Fruit fly (Drosophila melanogaster) whole organism, embryonic: ENCODE data around the gene nompC.

Experiments used
- CG10147 ChIP-seq: fragments of 200-800 bp; sonication (Bioruptor generic); optimal IDR thresholded peaks from 2 replicates; lab custom pipeline; 2019; ENCODE audit warnings: missing biosample characterization, mild to moderate bottlenecking, missing genetic modification characterization, moderate library complexity
- CG1024 ChIP-seq: fragments of 200-800 bp; sonication (Bioruptor generic); IDR thresholded peaks from 2 replicates; pipeline ENCODE4 v1.3.6; 2022; ENCODE audit warnings: missing biosample characterization, missing genetic modification characterization
- CG11696 ChIP-seq: fragments of 200-800 bp; sonication (Bioruptor generic); IDR thresholded peaks from 2 replicates; pipeline ENCODE4 v1.3.6; 2022; ENCODE audit warnings: missing biosample characterization, missing genetic modification characterization
- CG12071 ChIP-seq: fragments of 200-800 bp; sonication (Bioruptor generic); optimal IDR thresholded peaks from 3 replicates; lab custom pipeline; 2018; ENCODE audit warnings: missing biosample characterization, mild to moderate bottlenecking, missing genetic modification characterization
- CG12155 ChIP-seq: fragments of 200-800 bp; sonication (Bioruptor generic); optimal IDR thresholded peaks from 3 replicates; lab custom pipeline; 2016; ENCODE audit warnings: missing biosample characterization, missing genetic modification characterization
- CG13123 ChIP-seq: fragments of 200-800 bp; sonication (Bioruptor generic); optimal IDR thresholded peaks from 2 replicates; lab custom pipeline; 2016; ENCODE audit warnings: missing biosample characterization, missing genetic modification characterization
- CG15601 ChIP-seq: fragments of 200-800 bp; sonication (Bioruptor generic); optimal IDR thresholded peaks from 3 replicates; lab custom pipeline; 2019; ENCODE audit warnings: missing biosample characterization, mild to moderate bottlenecking, missing genetic modification characterization, moderate library complexity
- CG15696 ChIP-seq: fragments of 200-800 bp; sonication (Bioruptor generic); optimal IDR thresholded peaks from 2 replicates; lab custom pipeline; 2019; ENCODE audit warnings: missing biosample characterization, mild to moderate bottlenecking, missing genetic modification characterization, moderate library complexity
- CG16779 ChIP-seq: fragments of 200-800 bp; sonication (Bioruptor generic); IDR thresholded peaks from 2 replicates; pipeline ENCODE4 v1.3.6; 2022; ENCODE audit warnings: missing biosample characterization, missing genetic modification characterization
- CG18619 ChIP-seq: fragments of 200-800 bp; sonication (Bioruptor generic); optimal IDR thresholded peaks from 3 replicates; lab custom pipeline; 2017; ENCODE audit warnings: missing biosample characterization, mild to moderate bottlenecking, missing genetic modification characterization
- CG31224 ChIP-seq: fragments of 200-800 bp; sonication (Bioruptor generic); IDR thresholded peaks from 2 replicates; pipeline ENCODE4 v1.3.6; 2022; ENCODE audit warnings: missing biosample characterization, missing genetic modification characterization
- CG4360 ChIP-seq: fragments of 200-800 bp; sonication (Bioruptor generic); IDR thresholded peaks from 2 replicates; pipeline ENCODE4 v1.3.6; 2022; ENCODE audit warnings: missing biosample characterization, missing genetic modification characterization
- CG4404 ChIP-seq: fragments of 200-800 bp; sonication (Bioruptor generic); IDR thresholded peaks from 2 replicates; pipeline ENCODE4 v1.3.6; 2022; ENCODE audit warnings: missing biosample characterization, missing genetic modification characterization
- CG4707 ChIP-seq: fragments of 200-800 bp; sonication (Bioruptor generic); optimal IDR thresholded peaks from 2 replicates; lab custom pipeline; 2018; ENCODE audit warnings: missing biosample characterization, mild to moderate bottlenecking, missing genetic modification characterization, moderate library complexity
- CG7357 ChIP-seq: fragments of 200-800 bp; sonication (Bioruptor generic); IDR thresholded peaks from 3 replicates; pipeline ENCODE4 v1.3.6; 2022; ENCODE audit warnings: missing biosample characterization, missing genetic modification characterization
- CG7987 ChIP-seq: fragments of 200-800 bp; sonication (Bioruptor generic); optimal IDR thresholded peaks from 2 replicates; lab custom pipeline; 2018; ENCODE audit warnings: missing biosample characterization, mild to moderate bottlenecking, missing genetic modification characterization, moderate library complexity
- CG8089 ChIP-seq: fragments of 200-800 bp; sonication (Bioruptor generic); optimal IDR thresholded peaks from 3 replicates; lab custom pipeline; 2016; ENCODE audit warnings: missing biosample characterization, missing genetic modification characterization
- D ChIP-seq, 2 experiments: fragments of 200-800 bp in 1 of 2; fragments of >200 bp in 1 of 2; sonication (Bioruptor generic) in 1 of 2; optimal IDR thresholded peaks; 2 replicates in 1 of 2; 3 replicates in 1 of 2; lab custom pipeline; 2017; ENCODE audit warnings: mild to moderate bottlenecking in 1 of 2, missing biosample characterization in 1 of 2, missing genetic modification characterization in 1 of 2, missing genetic modification reagents in 1 of 2
- D19A ChIP-seq: fragments of 200-800 bp; optimal IDR thresholded peaks from 3 replicates; lab custom pipeline; 2019; ENCODE audit warnings: missing biosample characterization, mild to moderate bottlenecking, missing genetic modification characterization, moderate library complexity
- Deaf1 ChIP-seq: fragments of 200-800 bp; optimal IDR thresholded peaks from 3 replicates; lab custom pipeline; 2019; ENCODE audit warnings: missing biosample characterization, mild to moderate bottlenecking, missing genetic modification characterization, moderate library complexity
- Hey ChIP-seq: fragments of 200-800 bp; sonication (Bioruptor generic); optimal IDR thresholded peaks from 3 replicates; lab custom pipeline; 2018; ENCODE audit warnings: missing biosample characterization, mild to moderate bottlenecking, missing genetic modification characterization
- HmgZ ChIP-seq: fragments of 200-800 bp; sonication (Bioruptor generic); optimal IDR thresholded peaks from 2 replicates; lab custom pipeline; 2018; ENCODE audit warnings: missing biosample characterization, mild to moderate bottlenecking, missing genetic modification characterization
- Hr78 ChIP-seq, 2 experiments: fragments of 200-800 bp in 1 of 2; fragments of >200 bp in 1 of 2; sonication (Bioruptor generic) in 1 of 2; optimal IDR thresholded peaks; 2 replicates each; lab custom pipeline; 2017 to 2019; ENCODE audit warnings: missing biosample characterization in 2 of 2, missing genetic modification characterization in 2 of 2, mild to moderate bottlenecking in 1 of 2, moderate library complexity in 1 of 2
- Nf-YA ChIP-seq: fragments of 200-800 bp; sonication (Bioruptor generic); IDR thresholded peaks from 2 replicates; pipeline ENCODE4 v1.3.6; 2022; ENCODE audit warnings: missing biosample characterization, missing genetic modification characterization
- NfI ChIP-seq: fragments of 200-800 bp; sonication (Bioruptor generic); optimal IDR thresholded peaks from 3 replicates; lab custom pipeline; 2018; ENCODE audit warnings: missing biosample characterization, mild to moderate bottlenecking, missing genetic modification characterization, moderate library complexity
- Oli ChIP-seq: fragments of 200-800 bp; sonication (Bioruptor generic); optimal IDR thresholded peaks from 2 replicates; lab custom pipeline; 2018; ENCODE audit warnings: missing biosample characterization, mild to moderate bottlenecking, missing genetic modification characterization, moderate library complexity
- Pdp1 ChIP-seq, 2 experiments: fragments of 200-800 bp; sonication (Bioruptor generic); optimal IDR thresholded peaks; 3 replicates each; lab custom pipeline; 2016; ENCODE audit warnings: missing biosample characterization in 2 of 2, missing genetic modification characterization in 2 of 2, mild to moderate bottlenecking in 1 of 2, moderate library complexity in 1 of 2
- Stat92E ChIP-seq, 3 experiments: fragments of >200 bp in 2 of 3; fragments of 200-800 bp in 1 of 3; sonication (Bioruptor generic) in 1 of 3; optimal IDR thresholded peaks; 2 replicates each; lab custom pipeline; 2017 to 2019; ENCODE audit warnings: missing biosample characterization in 3 of 3, missing genetic modification characterization in 3 of 3, mild to moderate bottlenecking in 1 of 3, moderate library complexity in 1 of 3
- Tbp ChIP-seq: fragments of >200 bp; optimal IDR thresholded peaks from 2 replicates; lab custom pipeline; 2018; ENCODE audit warnings: missing biosample characterization, missing genetic modification characterization
- ab ChIP-seq: fragments of 200-800 bp; sonication (Bioruptor generic); optimal IDR thresholded peaks from 2 replicates; lab custom pipeline; 2016; ENCODE audit warnings: missing biosample characterization, missing genetic modification characterization
- caup ChIP-seq: fragments of 200-800 bp; sonication (Bioruptor generic); optimal IDR thresholded peaks from 3 replicates; lab custom pipeline; 2017; ENCODE audit warnings: missing biosample characterization, mild to moderate bottlenecking, missing genetic modification characterization, moderate library complexity; ENCODE audit not compliant: severe bottlenecking
- dm ChIP-seq: fragments of 200-800 bp; sonication (Bioruptor generic); optimal IDR thresholded peaks from 3 replicates; lab custom pipeline; 2016; ENCODE audit warnings: missing biosample characterization, missing genetic modification characterization
- en ChIP-seq: fragments of 200-800 bp; sonication (Bioruptor generic); optimal IDR thresholded peaks from 2 replicates; lab custom pipeline; 2016; ENCODE audit warnings: missing biosample characterization, missing genetic modification characterization
- fd3F ChIP-seq: fragments of 200-800 bp; sonication (Bioruptor generic); optimal IDR thresholded peaks from 2 replicates; lab custom pipeline; 2018; ENCODE audit warnings: missing biosample characterization, mild to moderate bottlenecking, missing genetic modification characterization, moderate library complexity
- hb ChIP-seq: fragments of 200-800 bp; sonication (Bioruptor generic); IDR thresholded peaks from 3 replicates; pipeline ENCODE4 v1.3.6; 2022; ENCODE audit warnings: missing biosample characterization, missing genetic modification characterization; ENCODE audit not compliant: partially characterized antibody
- kah ChIP-seq: fragments of 200-800 bp; sonication (Bioruptor generic); optimal IDR thresholded peaks from 2 replicates; lab custom pipeline; 2018; ENCODE audit warnings: missing biosample characterization, mild to moderate bottlenecking, missing genetic modification characterization
- lab ChIP-seq: fragments of 200-800 bp; sonication (Bioruptor generic); optimal IDR thresholded peaks from 3 replicates; lab custom pipeline; 2017; ENCODE audit warnings: missing biosample characterization, missing genetic modification characterization, mild to moderate bottlenecking, moderate library complexity, missing genetic modification reagents
- luna ChIP-seq: fragments of 200-800 bp; sonication (Bioruptor generic); optimal IDR thresholded peaks from 2 replicates; lab custom pipeline; 2016; ENCODE audit warnings: missing biosample characterization, missing genetic modification characterization
- nerfin-1 ChIP-seq: fragments of 200-800 bp; sonication (Bioruptor generic); optimal IDR thresholded peaks from 3 replicates; lab custom pipeline; 2019; ENCODE audit warnings: missing biosample characterization, mild to moderate bottlenecking, missing genetic modification characterization, moderate library complexity
- nom ChIP-seq: fragments of 200-800 bp; sonication (Bioruptor generic); optimal IDR thresholded peaks from 2 replicates; lab custom pipeline; 2017; ENCODE audit warnings: missing biosample characterization, missing genetic modification characterization, mild to moderate bottlenecking, moderate library complexity, missing genetic modification reagents
- sd ChIP-seq: fragments of 200-800 bp; sonication (Bioruptor generic); optimal IDR thresholded peaks from 3 replicates; lab custom pipeline; 2018; ENCODE audit warnings: missing biosample characterization, mild to moderate bottlenecking, missing genetic modification characterization, moderate library complexity
- sim ChIP-seq: fragments of 200-800 bp; sonication (Bioruptor generic); IDR thresholded peaks from 2 replicates; pipeline ENCODE4 v1.3.6; 2022; ENCODE audit warnings: missing biosample characterization, missing genetic modification characterization
- sisA ChIP-seq: fragments of 200-800 bp; sonication (Bioruptor generic); IDR thresholded peaks from 2 replicates; pipeline ENCODE4 v1.3.6; 2022; ENCODE audit warnings: missing biosample characterization, missing genetic modification characterization
- sob ChIP-seq: fragments of 200-800 bp; sonication (Bioruptor generic); IDR thresholded peaks from 2 replicates; pipeline ENCODE4 v1.3.6; 2022; ENCODE audit warnings: missing biosample characterization, missing genetic modification characterization
- sqz ChIP-seq: fragments of 200-800 bp; sonication (Bioruptor generic); optimal IDR thresholded peaks from 3 replicates; lab custom pipeline; 2018; ENCODE audit warnings: missing biosample characterization, mild to moderate bottlenecking, missing genetic modification characterization
- tin ChIP-seq: fragments of 200-800 bp; sonication (Bioruptor generic); optimal IDR thresholded peaks from 3 replicates; lab custom pipeline; 2016; ENCODE audit warnings: missing biosample characterization, missing genetic modification characterization
- unpg ChIP-seq: fragments of 200-800 bp; sonication (Bioruptor generic); optimal IDR thresholded peaks from 3 replicates; lab custom pipeline; 2018; ENCODE audit warnings: missing biosample characterization, mild to moderate bottlenecking, missing genetic modification characterization, moderate library complexity
- zen ChIP-seq: fragments of 200-800 bp; sonication (Bioruptor generic); optimal IDR thresholded peaks from 3 replicates; lab custom pipeline; 2018; ENCODE audit warnings: missing biosample characterization, mild to moderate bottlenecking, missing genetic modification characterization, moderate library complexity

The nompC gene

DNA sequence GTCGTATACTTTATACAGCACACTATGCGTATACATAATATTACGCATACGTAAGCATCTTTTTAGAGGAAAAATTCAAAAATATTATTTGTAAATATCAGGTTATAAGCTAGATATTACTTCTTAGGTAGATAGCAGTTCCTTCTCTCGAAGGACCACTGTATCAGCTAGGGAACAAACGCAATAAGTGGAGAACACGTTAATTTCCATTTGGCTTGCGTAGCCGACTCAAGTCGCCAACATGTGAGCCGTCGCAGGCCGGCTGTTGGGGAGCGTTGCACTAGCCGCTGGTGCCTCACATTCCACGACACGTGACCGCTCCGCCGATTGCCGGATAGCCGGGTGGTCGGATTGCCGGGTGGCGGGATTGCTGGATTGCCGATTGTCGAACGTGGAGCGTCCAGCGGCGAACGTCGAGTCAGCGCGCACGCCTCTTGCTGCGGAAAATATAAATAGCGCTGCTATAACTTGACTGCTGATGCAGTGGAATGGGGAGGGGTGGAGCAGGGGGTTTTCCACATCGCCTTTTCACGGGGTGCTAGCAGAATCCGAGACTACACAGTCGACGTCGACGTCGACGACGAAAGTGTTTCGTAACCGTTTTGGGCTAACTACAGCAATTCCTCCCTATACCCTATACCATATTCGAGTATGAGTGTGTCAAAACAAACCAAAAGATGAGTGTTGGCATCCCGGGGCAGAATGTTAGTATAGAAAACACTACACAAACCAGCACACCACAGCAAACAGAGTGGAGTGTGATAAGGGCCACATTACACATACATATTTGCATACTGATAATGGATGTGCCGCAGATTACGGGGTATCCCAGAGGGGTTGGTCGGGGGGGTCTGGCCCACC, 42.7 kb upstream of the nompC start (continued):
- no peak for TF ChIP-seq CG11696 (GFP tag; lab: Robert Waterston, UW)
- no peak for TF ChIP-seq Tbp
- TF ChIP-seq CG10147 (GFP tag; lab: Kevin White, UChicago) = no peak
- no peak for TF ChIP-seq Nf-YA (GFP tag; lab: Robert Waterston, UW)
- no peak for TF ChIP-seq CG1024 (GFP tag; lab: Robert Waterston, UW)
- no peak for TF ChIP-seq HmgZ (tag; lab: Kevin White, UChicago)
- TF ChIP-seq Hey (tag; lab: Kevin White, UChicago) = no peak
- TF ChIP-seq luna (GFP tag; lab: Kevin White, UChicago) = no peak
- peak; percentile 10 for TF ChIP-seq unpg
- no peak for TF ChIP-seq CG15696 (tag; lab: Kevin White, UChicago)
- TF ChIP-seq CG8089 (GFP tag; lab: Kevin White, UChicago) = no peak
- TF ChIP-seq Stat92E (GFP tag; optimal IDR thresholded peaks at IDR 0.05; lab: Kevin White, UChicago) = no peak
- no peak for TF ChIP-seq en (GFP tag; lab: Kevin White, UChicago)
- TF ChIP-seq CG12155 = no peak
- no peak for TF ChIP-seq D19A
- TF ChIP-seq sisA = no peak
- no peak for TF ChIP-seq CG13123
- no peak for TF ChIP-seq dm (GFP tag; lab: Kevin White, UChicago)
- peak in 1 of 2 experiments; percentile 64 for TF ChIP-seq Pdp1 (GFP tag; optimal IDR thresholded peaks at IDR 0.05; lab: Kevin White, UChicago)
- no peak for TF ChIP-seq CG31224 (GFP tag; lab: Robert Waterston, UW)
- TF ChIP-seq hb (GFP tag; lab: Robert Waterston, UW) = no peak
- peak; percentile 15 for TF ChIP-seq Deaf1 (tag; lab: Kevin White, UChicago)
- no peak for TF ChIP-seq nom (GFP tag; lab: Kevin White, UChicago)
- TF ChIP-seq sob (GFP tag; lab: Robert Waterston, UW) = no peak
- no peak for TF ChIP-seq tin (GFP tag; lab: Kevin White, UChicago)
- no peak for TF ChIP-seq CG18619 (GFP tag; lab: Kevin White, UChicago)
- TF ChIP-seq fd3F (GFP tag; lab: Kevin White, UChicago) = no peak
- no peak for TF ChIP-seq caup (GFP tag; lab: Kevin White, UChicago)
- TF ChIP-seq Oli (tag; lab: Kevin White, UChicago) = no peak
- peak; percentile 69 for TF ChIP-seq lab (GFP tag; lab: Kevin White, UChicago)
- TF ChIP-seq sd (tag; lab: Kevin White, UChicago) = no peak
- no peak for TF ChIP-seq NfI
- peak; percentile 64 for TF ChIP-seq CG12071 (GFP tag; lab: Kevin White, UChicago)
- no peak for TF ChIP-seq CG16779 (GFP tag; lab: Robert Waterston, UW)
- no peak for TF ChIP-seq ab (GFP tag; lab: Kevin White, UChicago)
- no peak for TF ChIP-seq kah
- no peak for TF ChIP-seq sqz (GFP tag; lab: Kevin White, UChicago)
- no peak for TF ChIP-seq CG7357 (GFP tag; lab: Robert Waterston, UW)
- TF ChIP-seq nerfin-1 (tag; lab: Kevin White, UChicago) = peak; percentile 14
- no peak for TF ChIP-seq sim
- no peak for TF ChIP-seq CG4707
- TF ChIP-seq zen (tag; lab: Kevin White, UChicago) = no peak
- TF ChIP-seq Hr78 (GFP tag; optimal IDR thresholded peaks at IDR 0.05; lab: Kevin White, UChicago) = no peak
- TF ChIP-seq CG15601 (tag; lab: Kevin White, UChicago) = peak; percentile 42
- peak; percentile 72 for TF ChIP-seq CG7987
- TF ChIP-seq D (optimal IDR thresholded peaks at IDR 0.05; lab: Kevin White, UChicago) = no peak
- peak; percentile 9 for TF ChIP-seq D (GFP tag; optimal IDR thresholded peaks at IDR 0.05; lab: Kevin White, UChicago)
- TF ChIP-seq CG4404 (GFP tag; lab: Robert Waterston, UW) = no peak
- 0 out of 2 replicates have a peak, but pooled peaks have one; percentile 20 for TF ChIP-seq CG4360 (GFP tag; lab: Robert Waterston, UW)
